Fruit fly (Drosophila melanogaster) whole organism, embryonic: ENCODE measurements around the gene Gr64b.

ENCODE experiments used
- Aef1 ChIP-seq: fragments of 200-800 bp; sonication (Bioruptor generic); IDR thresholded peaks from 3 replicates; pipeline ENCODE4 v1.3.6; 2022; ENCODE audit warnings: missing biosample characterization, missing genetic modification characterization
- Atf-2 ChIP-seq: fragments of 200-800 bp; sonication (Bioruptor generic); optimal IDR thresholded peaks from 2 replicates; lab custom pipeline; 2016; ENCODE audit warnings: missing biosample characterization, missing genetic modification characterization
- Atf6 ChIP-seq: fragments of 200-800 bp; sonication (Bioruptor generic); IDR thresholded peaks from 2 replicates; pipeline ENCODE4 v1.3.6; 2022; ENCODE audit warnings: missing biosample characterization, missing genetic modification characterization
- Awh ChIP-seq: fragments of 200-800 bp; sonication (Bioruptor generic); IDR thresholded peaks from 2 replicates; pipeline ENCODE4, ENCODE4 v1.3.6; 2022; ENCODE audit warnings: missing biosample characterization, missing genetic modification characterization
- CG10321 ChIP-seq: fragments of 200-800 bp; sonication (Bioruptor generic); IDR thresholded peaks from 2 replicates; pipeline ENCODE4 v1.3.6; 2022; ENCODE audit warnings: missing biosample characterization, missing genetic modification characterization
- CG10543 ChIP-seq: fragments of 200-800 bp; sonication (Bioruptor generic); optimal IDR thresholded peaks from 3 replicates; lab custom pipeline; 2017; ENCODE audit warnings: missing biosample characterization, mild to moderate bottlenecking, missing genetic modification characterization, moderate library complexity
- CG11085 ChIP-seq: fragments of 200-800 bp; sonication (Bioruptor generic); IDR thresholded peaks from 2 replicates; pipeline ENCODE4 v1.3.6; 2022; ENCODE audit warnings: missing biosample characterization, missing genetic modification characterization
- CG12155 ChIP-seq: fragments of 200-800 bp; sonication (Bioruptor generic); optimal IDR thresholded peaks from 3 replicates; lab custom pipeline; 2016; ENCODE audit warnings: missing biosample characterization, missing genetic modification characterization
- CG12391 ChIP-seq: fragments of 200-800 bp; sonication (Bioruptor generic); optimal IDR thresholded peaks from 3 replicates; lab custom pipeline; 2018; ENCODE audit warnings: missing biosample characterization, mild to moderate bottlenecking, missing genetic modification characterization, moderate library complexity
- CG13775 ChIP-seq: fragments of 200-800 bp; sonication (Bioruptor generic); optimal IDR thresholded peaks from 3 replicates; lab custom pipeline; 2017; ENCODE audit warnings: missing biosample characterization, mild to moderate bottlenecking, missing genetic modification characterization
- CG17802 ChIP-seq: fragments of 200-800 bp; sonication (Bioruptor generic); optimal IDR thresholded peaks from 2 replicates; lab custom pipeline; 2018; ENCODE audit warnings: missing biosample characterization, mild to moderate bottlenecking, missing genetic modification characterization, moderate library complexity
- CG18764 ChIP-seq: fragments of 200-800 bp; sonication (Bioruptor generic); optimal IDR thresholded peaks from 3 replicates; lab custom pipeline; 2016; ENCODE audit warnings: missing biosample characterization, missing genetic modification characterization
- CG30431 ChIP-seq: fragments of 200-800 bp; sonication (Bioruptor generic); optimal IDR thresholded peaks from 2 replicates; lab custom pipeline; 2017; ENCODE audit warnings: missing biosample characterization, missing genetic modification characterization
- CG31388 ChIP-seq: fragments of 200-800 bp; sonication (Bioruptor generic); optimal IDR thresholded peaks from 2 replicates; lab custom pipeline; 2016; ENCODE audit warnings: missing biosample characterization, missing genetic modification characterization
- CG32532 ChIP-seq: fragments of 200-800 bp; sonication (Bioruptor generic); IDR thresholded peaks from 2 replicates; pipeline ENCODE4 v1.3.6; 2022; ENCODE audit warnings: missing biosample characterization, missing genetic modification characterization
- CG4328 ChIP-seq: fragments of 200-800 bp; sonication (Bioruptor generic); optimal IDR thresholded peaks from 3 replicates; lab custom pipeline; 2017; ENCODE audit warnings: missing biosample characterization, missing genetic modification reagents, missing genetic modification characterization
- CG5245 ChIP-seq: fragments of 200-800 bp; sonication (Bioruptor generic); optimal IDR thresholded peaks from 3 replicates; lab custom pipeline; 2016; ENCODE audit warnings: missing biosample characterization, missing genetic modification characterization
- CG5953 ChIP-seq: fragments of 200-800 bp; sonication (Bioruptor generic); IDR thresholded peaks from 2 replicates; pipeline ENCODE4 v1.3.6; 2022; ENCODE audit warnings: missing biosample characterization, missing genetic modification characterization
- CG8089 ChIP-seq: fragments of 200-800 bp; sonication (Bioruptor generic); optimal IDR thresholded peaks from 3 replicates; lab custom pipeline; 2016; ENCODE audit warnings: missing biosample characterization, missing genetic modification characterization
- CG8290 ChIP-seq, 3 experiments: fragments of 200-800 bp; sonication (Bioruptor generic); optimal IDR thresholded peaks; 2 replicates each; lab custom pipeline; 2016 to 2019; ENCODE audit warnings: missing biosample characterization in 3 of 3, missing genetic modification characterization in 3 of 3, mild to moderate bottlenecking in 2 of 3, moderate library complexity in 1 of 3
- Camta ChIP-seq: fragments of 200-800 bp; sonication (Bioruptor generic); optimal IDR thresholded peaks from 2 replicates; lab custom pipeline; 2016; ENCODE audit warnings: missing biosample characterization, missing genetic modification characterization
- Dad ChIP-seq: fragments of 200-800 bp; sonication (Bioruptor generic); optimal IDR thresholded peaks from 3 replicates; lab custom pipeline; 2016; ENCODE audit warnings: missing biosample characterization, missing genetic modification characterization
- Dref ChIP-seq: fragments of 200-800 bp; sonication (Bioruptor generic); IDR thresholded peaks from 2 replicates; pipeline ENCODE4 v1.3.6; 2022; ENCODE audit warnings: missing biosample characterization, missing genetic modification characterization
- Drgx ChIP-seq: fragments of 200-800 bp; sonication (Bioruptor generic); IDR thresholded peaks from 2 replicates; pipeline ENCODE4 v1.3.6; 2022; ENCODE audit warnings: missing biosample characterization, missing genetic modification characterization
- Fer3 ChIP-seq: fragments of 200-800 bp; sonication (Bioruptor generic); optimal IDR thresholded peaks from 2 replicates; lab custom pipeline; 2018; ENCODE audit warnings: missing biosample characterization, mild to moderate bottlenecking, missing genetic modification characterization, moderate library complexity
- Gug ChIP-seq: fragments of 200-800 bp; sonication (Bioruptor generic); IDR thresholded peaks from 4 replicates; pipeline ENCODE4 v1.3.6; 2022; ENCODE audit warnings: missing biosample characterization, missing genetic modification characterization
- Lpt ChIP-seq: fragments of >200 bp; optimal IDR thresholded peaks from 2 replicates; lab custom pipeline; 2018; ENCODE audit warnings: missing biosample characterization, missing genetic modification characterization
- MESR4 ChIP-seq: fragments of 200-800 bp; sonication (Bioruptor generic); optimal IDR thresholded peaks from 2 replicates; lab custom pipeline; 2018; ENCODE audit warnings: missing biosample characterization, mild to moderate bottlenecking, missing genetic modification characterization, moderate library complexity
- TFAM ChIP-seq: fragments of 200-800 bp; sonication (Bioruptor generic); optimal IDR thresholded peaks from 2 replicates; lab custom pipeline; 2017; ENCODE audit warnings: missing biosample characterization, missing genetic modification characterization, inconsistent platforms
- Usf ChIP-seq: fragments of 200-800 bp; sonication (Bioruptor generic); optimal IDR thresholded peaks from 2 replicates; lab custom pipeline; 2017; ENCODE audit warnings: missing genotype, missing biosample characterization, missing genetic modification characterization
- ara ChIP-seq: fragments of 200-800 bp; sonication (Bioruptor generic); IDR thresholded peaks from 2 replicates; pipeline ENCODE4 v1.3.6; 2022; ENCODE audit warnings: missing biosample characterization, missing genetic modification characterization
- bsh ChIP-seq, 2 experiments: fragments of 200-800 bp; sonication (Bioruptor generic); optimal IDR thresholded peaks; 2 replicates each; lab custom pipeline; 2017 to 2018; ENCODE audit warnings: mild to moderate bottlenecking in 2 of 2, missing biosample characterization in 2 of 2, missing genetic modification characterization in 2 of 2, moderate library complexity in 1 of 2
- ems ChIP-seq: fragments of 200-800 bp; sonication (Bioruptor generic); optimal IDR thresholded peaks from 3 replicates; lab custom pipeline; 2016; ENCODE audit warnings: missing biosample characterization, missing genetic modification characterization
- fd64A ChIP-seq: fragments of 200-800 bp; sonication (Bioruptor generic); optimal IDR thresholded peaks from 3 replicates; lab custom pipeline; 2018; ENCODE audit warnings: missing biosample characterization, mild to moderate bottlenecking, missing genetic modification characterization
- fd96Cb ChIP-seq: fragments of 200-800 bp; sonication (Bioruptor generic); optimal IDR thresholded peaks from 2 replicates; lab custom pipeline; 2018; ENCODE audit warnings: missing biosample characterization, mild to moderate bottlenecking, missing genetic modification characterization, moderate library complexity
- fru ChIP-seq: fragments of >200 bp; optimal IDR thresholded peaks from 2 replicates; lab custom pipeline; 2017
- gsb ChIP-seq: fragments of 200-800 bp; sonication (Bioruptor generic); IDR thresholded peaks from 2 replicates; pipeline ENCODE4 v1.3.6; 2022; ENCODE audit warnings: missing biosample characterization, missing genetic modification characterization
- hbn ChIP-seq: fragments of 200-800 bp; sonication (Bioruptor generic); IDR thresholded peaks from 2 replicates; pipeline ENCODE4 v1.3.6; 2022; ENCODE audit warnings: missing biosample characterization, missing genetic modification characterization; ENCODE audit not compliant: partially characterized antibody
- kay ChIP-seq: fragments of 200-800 bp; sonication (Bioruptor generic); optimal IDR thresholded peaks from 2 replicates; lab custom pipeline; 2016; ENCODE audit warnings: missing biosample characterization, missing genetic modification characterization
- lbe ChIP-seq: fragments of 200-800 bp; sonication (Bioruptor generic); optimal IDR thresholded peaks from 2 replicates; lab custom pipeline; 2016; ENCODE audit warnings: missing biosample characterization, mild to moderate bottlenecking, missing genetic modification characterization
- lmd ChIP-seq: fragments of 200-800 bp; sonication (Bioruptor generic); IDR thresholded peaks from 2 replicates; pipeline ENCODE4 v1.3.6; 2022; ENCODE audit warnings: missing biosample characterization, missing genetic modification characterization
- maf-S ChIP-seq: fragments of 200-800 bp; sonication (Bioruptor generic); optimal IDR thresholded peaks from 2 replicates; lab custom pipeline; 2016; ENCODE audit warnings: missing biosample characterization, missing genetic modification characterization
- otp ChIP-seq: fragments of 200-800 bp; sonication (Bioruptor generic); IDR thresholded peaks from 3 replicates; pipeline ENCODE4, ENCODE4 v1.3.6; 2022; ENCODE audit warnings: missing biosample characterization, missing genetic modification characterization
- phol ChIP-seq: fragments of 200-800 bp; sonication (Bioruptor generic); optimal IDR thresholded peaks from 3 replicates; lab custom pipeline; 2018; ENCODE audit warnings: missing biosample characterization, mild to moderate bottlenecking, missing genetic modification characterization, moderate library complexity
- pnt ChIP-seq: fragments of 200-800 bp; sonication (Bioruptor generic); optimal IDR thresholded peaks from 3 replicates; lab custom pipeline; 2016; ENCODE audit warnings: missing biosample characterization, missing genetic modification characterization
- scrt ChIP-seq: fragments of 200-800 bp; sonication (Bioruptor generic); optimal IDR thresholded peaks from 2 replicates; lab custom pipeline; 2018; ENCODE audit warnings: missing biosample characterization, mild to moderate bottlenecking, missing genetic modification characterization, moderate library complexity
- sna ChIP-seq: fragments of 200-800 bp; sonication (Bioruptor generic); IDR thresholded peaks from 2 replicates; pipeline ENCODE4 v1.3.6; 2022; ENCODE audit warnings: missing biosample characterization, missing genetic modification characterization; ENCODE audit not compliant: partially characterized antibody
- sqz ChIP-seq: fragments of 200-800 bp; sonication (Bioruptor generic); optimal IDR thresholded peaks from 3 replicates; lab custom pipeline; 2018; ENCODE audit warnings: missing biosample characterization, mild to moderate bottlenecking, missing genetic modification characterization
- trem ChIP-seq: fragments of 200-800 bp; optimal IDR thresholded peaks from 3 replicates; lab custom pipeline; 2019; ENCODE audit warnings: missing biosample characterization, mild to moderate bottlenecking, missing genetic modification characterization, moderate library complexity
- wdn ChIP-seq: fragments of 200-800 bp; sonication (Bioruptor generic); IDR thresholded peaks from 2 replicates; pipeline ENCODE4 v1.3.6; 2022; ENCODE audit warnings: missing biosample characterization, missing genetic modification characterization

Gene Gr64b

DNA sequence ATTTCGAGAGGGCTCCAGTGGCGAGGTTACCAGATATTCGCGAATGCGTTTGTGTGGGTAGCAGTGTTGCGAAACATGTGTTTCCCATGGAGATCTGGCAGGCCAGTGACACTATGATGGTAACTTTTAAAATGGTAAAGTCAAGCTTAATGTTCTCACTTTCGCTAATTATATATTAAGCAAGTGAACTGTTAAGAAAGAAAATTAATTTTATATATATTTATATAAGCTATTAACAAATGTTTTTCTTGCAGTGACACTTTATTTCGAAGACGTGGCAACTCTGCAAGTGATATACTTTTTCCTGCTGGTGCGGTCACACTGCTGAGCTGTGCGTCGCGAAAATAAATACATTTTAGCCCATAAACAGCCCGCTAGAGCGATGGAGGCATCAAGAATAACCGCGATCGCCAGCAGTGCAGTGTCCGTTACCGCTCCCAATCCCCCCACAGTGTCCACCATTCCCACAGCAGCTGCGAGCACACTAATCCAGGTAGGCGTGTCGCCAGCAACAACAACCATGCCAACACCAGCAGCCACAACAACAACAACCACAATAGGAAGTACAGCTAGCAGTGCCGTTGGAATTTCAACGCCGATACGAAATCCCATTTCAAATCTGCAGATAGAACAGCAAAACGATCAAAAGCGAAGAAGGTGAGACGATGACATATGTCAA, 12.0 kb downstream of the Gr64b start, which contains the start of the genes CG11593 and Rcd5 (continued):
- TF ChIP-seq fd96Cb (tag; lab: Kevin White, UChicago) (peak; percentile 47), Aef1 (GFP tag; lab: Robert Waterston, UW) (peak; percentile 90), ara (GFP tag; lab: Robert Waterston, UW) (peak; percentile 73), otp (GFP tag; lab: Robert Waterston, UW) (no peak), bsh (GFP tag; optimal IDR thresholded peaks at IDR 0.05; lab: Kevin White, UChicago) (no peak), pnt (GFP tag; lab: Kevin White, UChicago) (peak; percentile 27), CG30431 (peak; percentile 66), CG13775 (GFP tag; lab: Kevin White, UChicago) (peak; percentile 84), MESR4 (peak; percentile 98), sna (0 out of 2 replicates have a peak, but pooled peaks have one; percentile 24), CG18764 (peak; percentile 57), Atf6 (GFP tag; lab: Robert Waterston, UW) (peak; percentile 62), Dad (GFP tag; lab: Kevin White, UChicago) (no peak), scrt (GFP tag; lab: Kevin White, UChicago) (no peak), hbn (GFP tag; lab: Robert Waterston, UW) (no peak), Usf (peak; percentile 50), CG12155 (GFP tag; lab: Kevin White, UChicago) (no peak), Dref (GFP tag; lab: Robert Waterston, UW) (0 out of 2 replicates have a peak, but pooled peaks have one; percentile 31), CG8290 (GFP tag; optimal IDR thresholded peaks at IDR 0.05; lab: Kevin White, UChicago) (peak; percentile 59), CG8290 (tag; optimal IDR thresholded peaks at IDR 0.05; lab: Kevin White, UChicago) (no peak), CG5245 (GFP tag; lab: Kevin White, UChicago) (peak; percentile 24), CG31388 (GFP tag; lab: Kevin White, UChicago) (peak; percentile 6), Lpt (GFP tag; lab: Kevin White, UChicago) (no peak), Awh (GFP tag; lab: Robert Waterston, UW) (no peak), Fer3 (tag; lab: Kevin White, UChicago) (no peak), CG5953 (GFP tag; lab: Robert Waterston, UW) (peak; percentile 27; the same call in 1 of the 2 replicates), CG32532 (GFP tag; lab: Robert Waterston, UW) (peak; percentile 87), wdn (GFP tag; lab: Robert Waterston, UW) (peak; percentile 81), kay (GFP tag; lab: Kevin White, UChicago) (peak; percentile 75), fd64A (GFP tag; lab: Kevin White, UChicago) (no peak), CG4328 (GFP tag; lab: Kevin White, UChicago) (peak; percentile 42), gsb (GFP tag; lab: Robert Waterston, UW) (peak; percentile 42; the same call in 1 of the 2 replicates), Camta (GFP tag; lab: Kevin White, UChicago) (no peak), maf-S (peak; percentile 8), CG12391 (tag; lab: Kevin White, UChicago) (no peak), lmd (peak; percentile 81), sqz (GFP tag; lab: Kevin White, UChicago) (no peak), Atf-2 (no peak), Gug (GFP tag; lab: Robert Waterston, UW) (peak; percentile 85), TFAM (GFP tag; lab: Kevin White, UChicago) (no peak), CG10321 (peak; percentile 52; the same call in 1 of the 2 replicates), lbe (GFP tag; lab: Kevin White, UChicago) (no peak), Drgx (no peak), CG10543 (GFP tag; lab: Kevin White, UChicago) (no peak), trem (peak; percentile 88), fru (lab: Kevin White, UChicago) (no peak), CG11085 (GFP tag; lab: Robert Waterston, UW) (peak; percentile 22; the same call in 1 of the 2 replicates), ems (no peak), CG17802 (peak; percentile 37), CG8089 (no peak), phol (tag; lab: Kevin White, UChicago) (peak; percentile 87)
